Fruit fly (Drosophila melanogaster) whole organism: Measurements from ENCODE around the gene pad.

Source experiments
- CG8478 ChIP-seq: fragments of >200 bp; optimal IDR thresholded peaks from 2 replicates; lab custom pipeline; 2018; ENCODE audit warnings: inconsistent platforms
- Dll ChIP-seq: fragments of >200 bp; optimal IDR thresholded peaks from 2 replicates; lab custom pipeline; 2017
- pan ChIP-seq: fragments of >200 bp; optimal IDR thresholded peaks from 2 replicates; lab custom pipeline; 2017

DNA sequence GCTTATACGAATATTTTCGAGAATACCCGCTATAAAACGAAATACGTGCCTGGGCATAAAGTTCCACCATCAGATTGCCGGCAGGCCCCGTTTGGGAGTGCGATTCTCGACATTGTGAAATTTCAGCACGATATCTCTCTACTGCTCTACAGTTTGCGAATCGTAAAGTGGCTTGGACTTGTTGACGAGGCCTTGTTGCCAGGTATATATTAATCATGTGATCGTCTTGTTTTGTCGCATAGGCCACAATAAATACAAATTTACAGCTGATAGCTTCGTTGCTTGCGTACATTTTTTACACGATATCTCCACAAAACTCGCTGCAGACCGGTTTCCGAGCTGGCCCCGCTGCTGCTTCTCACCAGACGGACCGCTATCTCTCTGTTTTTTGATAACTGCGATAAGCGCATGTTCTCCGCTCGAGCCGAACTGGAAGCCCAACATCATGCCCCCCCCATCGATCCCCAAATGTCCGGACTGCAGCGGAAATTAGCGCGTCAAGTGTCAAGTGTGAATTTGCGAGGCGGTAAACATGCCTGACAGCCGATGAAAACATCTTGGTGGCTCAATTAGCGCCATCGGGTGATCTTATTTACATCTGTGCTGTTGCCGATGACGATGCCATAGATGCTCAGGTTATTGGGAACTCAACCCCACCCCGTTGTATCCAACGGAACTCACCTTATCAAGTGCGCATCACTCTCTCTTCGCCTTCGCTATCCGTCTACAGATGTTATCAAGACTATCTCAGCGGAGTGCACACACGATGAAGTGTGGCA, 32.6 kb upstream of the pad start:
- TF ChIP-seq CG8478 (lab: Kevin White, UChicago) = no peak
- TF ChIP-seq Dll (lab: Kevin White, UChicago) = no peak
- TF ChIP-seq pan (lab: Kevin White, UChicago) = no peak
